Worm (Caenorhabditis elegans) whole organism, L4 larva: ENCODE data around the gene Y47D7A.17.

Source experiments
- D1046.2 ChIP-seq: fragments of 200-800 bp; sonication (Bioruptor generic); IDR thresholded peaks from 2 replicates; pipeline ENCODE4 v1.3.6; 2022; ENCODE audit warnings: missing genetic modification characterization, missing compliant biosample characterization
- F10B5.3 ChIP-seq: sonication (generic microtip); optimal IDR thresholded peaks from 2 replicates; lab custom pipeline; 2016; ENCODE audit warnings: mild to moderate bottlenecking, missing genetic modification characterization, missing compliant biosample characterization
- F37D6.2 ChIP-seq: sonication (generic microtip); optimal IDR thresholded peaks from 2 replicates; lab custom pipeline; 2016; ENCODE audit warnings: mild to moderate bottlenecking, missing genetic modification characterization, missing compliant biosample characterization
- R02D3.7 ChIP-seq: fragments of 150-350 bp; sonication (generic microtip); optimal IDR thresholded peaks from 3 replicates; lab custom pipeline; 2014; ENCODE audit warnings: missing biosample characterization, missing genetic modification characterization
- ZK337.2 ChIP-seq: fragments of 200-800 bp; sonication (Bioruptor generic); IDR thresholded peaks from 2 replicates; pipeline ENCODE4 v1.3.6; 2022; ENCODE audit warnings: missing genetic modification reagents, missing genetic modification characterization, missing compliant biosample characterization
- aly-2 ChIP-seq: sonication (generic microtip); optimal IDR thresholded peaks from 2 replicates; lab custom pipeline; 2018; ENCODE audit warnings: missing biosample characterization, missing genetic modification characterization
- arid-1 ChIP-seq: fragments of 200-800 bp; sonication (Bioruptor generic); conservative IDR thresholded peaks from 2 replicates; pipeline ENCODE4 v1.3.6; 2022; ENCODE audit warnings: missing genetic modification reagents, missing genetic modification characterization, missing compliant biosample characterization
- ceh-20 ChIP-seq: fragments of 200-800 bp; sonication (Bioruptor generic); IDR thresholded peaks from 2 replicates; pipeline ENCODE4 v1.3.6; 2022; ENCODE audit warnings: missing genetic modification reagents, missing genetic modification characterization, missing compliant biosample characterization
- ceh-32 ChIP-seq: sonication (generic microtip); optimal IDR thresholded peaks from 2 replicates; lab custom pipeline; 2016; ENCODE audit warnings: mild to moderate bottlenecking, missing genetic modification characterization, missing compliant biosample characterization; ENCODE audit not compliant: poor library complexity
- ceh-44 ChIP-seq: fragments of 200-800 bp; sonication (Bioruptor generic); IDR thresholded peaks from 2 replicates; pipeline ENCODE4 v1.3.6; 2022; ENCODE audit warnings: missing genetic modification reagents, missing genetic modification characterization, missing compliant biosample characterization
- daf-12 ChIP-seq: fragments of 150-350 bp; optimal IDR thresholded peaks from 2 replicates; lab custom pipeline; 2014; ENCODE audit warnings: missing biosample characterization, missing genetic modification reagents, missing genetic modification characterization
- daf-19 ChIP-seq: fragments of 200-800 bp; sonication (Bioruptor generic); conservative IDR thresholded peaks from 2 replicates; pipeline ENCODE4 v1.3.6; 2022; ENCODE audit warnings: missing genetic modification characterization, missing compliant biosample characterization
- daf-8 ChIP-seq: fragments of 200-800 bp; sonication (Bioruptor generic); IDR thresholded peaks from 2 replicates; pipeline ENCODE4 v1.3.6; 2022; ENCODE audit warnings: missing genetic modification characterization, missing compliant biosample characterization
- dmd-8 ChIP-seq: fragments of 200-800 bp; sonication (Bioruptor generic); IDR thresholded peaks from 2 replicates; pipeline ENCODE4 v1.3.6; 2022; ENCODE audit warnings: missing genetic modification characterization, missing compliant biosample characterization
- dve-1 ChIP-seq: sonication (generic microtip); optimal IDR thresholded peaks from 2 replicates; lab custom pipeline; 2017; ENCODE audit warnings: antibody characterized with exemption, mild to moderate bottlenecking, missing genetic modification characterization, missing compliant biosample characterization; ENCODE audit not compliant: insufficient read depth
- hif-1 ChIP-seq, 2 experiments: sonication (generic microtip); optimal IDR thresholded peaks; 2 replicates each; lab custom pipeline; 2016 to 2017; ENCODE audit warnings: missing compliant biosample characterization in 2 of 2, missing genetic modification characterization in 2 of 2, missing genetic modification reagents in 2 of 2, missing genotype in 2 of 2, mild to moderate bottlenecking in 1 of 2
- hlh-30 ChIP-seq: sonication (generic microtip); optimal IDR thresholded peaks from 2 replicates; lab custom pipeline; 2017; ENCODE audit warnings: antibody characterized with exemption, mild to moderate bottlenecking, missing genetic modification characterization, missing compliant biosample characterization; ENCODE audit not compliant: insufficient read depth
- hmg-1.1 ChIP-seq: fragments of 200-800 bp; sonication (Bioruptor generic); IDR thresholded peaks from 2 replicates; pipeline ENCODE4 v1.3.6; 2022; ENCODE audit warnings: missing genetic modification reagents, missing genetic modification characterization, missing compliant biosample characterization
- jun-1 ChIP-seq: fragments of 150-350 bp; optimal IDR thresholded peaks from 2 replicates; lab custom pipeline; 2014; ENCODE audit warnings: missing biosample characterization, missing genetic modification reagents, missing genetic modification characterization
- mep-1 ChIP-seq: fragments of 150-350 bp; sonication (generic microtip); optimal IDR thresholded peaks from 3 replicates; lab custom pipeline; 2014; ENCODE audit warnings: missing biosample characterization, missing genetic modification characterization
- nhr-11 ChIP-seq: fragments of 150-350 bp; optimal IDR thresholded peaks from 2 replicates; lab custom pipeline; 2014; ENCODE audit warnings: missing biosample characterization, missing genetic modification characterization
- nhr-237 ChIP-seq: sonication (generic microtip); optimal IDR thresholded peaks from 2 replicates; lab custom pipeline; 2017; ENCODE audit warnings: missing biosample characterization, missing genetic modification characterization
- nhr-25 ChIP-seq: sonication (generic microtip); optimal IDR thresholded peaks from 2 replicates; lab custom pipeline; 2017; ENCODE audit warnings: missing genetic modification characterization, mild to moderate bottlenecking, missing compliant biosample characterization, antibody characterized with exemption, moderate library complexity, borderline replicate concordance; ENCODE audit not compliant: insufficient read depth
- nhr-41 ChIP-seq: fragments of 200-800 bp; sonication (Bioruptor generic); IDR thresholded peaks from 2 replicates; pipeline ENCODE4 v1.3.6; 2022; ENCODE audit warnings: missing genetic modification reagents, missing genetic modification characterization, missing compliant biosample characterization
- pqm-1 ChIP-seq: sonication (generic microtip); optimal IDR thresholded peaks from 2 replicates; lab custom pipeline; 2017; ENCODE audit warnings: missing biosample characterization, missing genetic modification characterization
- set-16 ChIP-seq: fragments of 200-800 bp; sonication (Bioruptor generic); IDR thresholded peaks from 2 replicates; pipeline ENCODE4 v1.3.6; 2022; ENCODE audit warnings: missing genetic modification reagents, missing genetic modification characterization, missing compliant biosample characterization
- snpc-4 ChIP-seq: fragments of 150-350 bp; optimal IDR thresholded peaks from 2 replicates; lab custom pipeline; 2014; ENCODE audit warnings: missing biosample characterization, missing genetic modification characterization
- tag-97 ChIP-seq: fragments of 200-800 bp; sonication (Bioruptor generic); IDR thresholded peaks from 2 replicates; pipeline ENCODE4 v1.3.6; 2022; ENCODE audit warnings: missing genetic modification characterization, missing compliant biosample characterization
- tra-1 ChIP-seq: fragments of 200-800 bp; sonication (Bioruptor generic); IDR thresholded peaks from 2 replicates; pipeline ENCODE4 v1.3.6; 2022; ENCODE audit warnings: missing genetic modification reagents, missing genetic modification characterization, missing compliant biosample characterization
- unc-130 ChIP-seq: sonication (generic microtip); optimal IDR thresholded peaks from 2 replicates; lab custom pipeline; 2016; ENCODE audit warnings: missing genetic modification reagents, missing genetic modification characterization, missing compliant biosample characterization
- zag-1 ChIP-seq: fragments of 150-350 bp; optimal IDR thresholded peaks from 2 replicates; lab custom pipeline; 2014; ENCODE audit warnings: missing biosample characterization, missing genetic modification characterization
- zfp-3 ChIP-seq: fragments of 200-800 bp; sonication (Bioruptor generic); conservative IDR thresholded peaks from 2 replicates; pipeline ENCODE4 v1.3.6; 2022; ENCODE audit warnings: missing genetic modification reagents, missing genetic modification characterization, missing compliant biosample characterization
- zip-11 ChIP-seq: fragments of 200-800 bp; sonication (Bioruptor generic); IDR thresholded peaks from 2 replicates; pipeline ENCODE4 v1.3.6; 2022; ENCODE audit warnings: missing genetic modification characterization, missing compliant biosample characterization
- ztf-7 ChIP-seq: fragments of 150-350 bp; optimal IDR thresholded peaks from 2 replicates; lab custom pipeline; 2014; ENCODE audit warnings: missing biosample characterization, missing genetic modification characterization

Y47D7A.17 gene

DNA sequence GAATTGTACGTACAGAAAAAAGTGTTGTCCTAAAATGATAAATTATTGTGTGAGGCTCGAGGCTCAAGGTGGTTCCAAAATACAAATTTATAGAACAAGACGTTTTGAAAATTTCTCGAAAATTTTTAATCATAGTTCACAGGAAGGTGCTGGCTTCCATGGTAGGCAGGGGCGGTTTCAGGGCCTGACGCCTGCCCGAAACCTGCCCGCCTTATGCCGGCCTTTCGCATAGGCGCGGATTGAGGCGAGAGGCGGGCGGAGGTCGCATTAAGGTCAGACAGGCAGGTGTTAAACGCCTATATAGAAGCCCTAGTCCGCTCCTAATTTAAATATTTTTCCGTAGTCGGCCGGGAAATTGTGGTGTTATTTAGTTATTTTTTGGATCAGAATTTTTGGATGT is 11.5 kb upstream of the Y47D7A.17 start:
- TF ChIP-seq ztf-7 (no peak), set-16 (GFP tag; lab: Robert Waterston, UW) (peak; percentile 63; the same call in 1 of the 2 replicates)

DNA sequence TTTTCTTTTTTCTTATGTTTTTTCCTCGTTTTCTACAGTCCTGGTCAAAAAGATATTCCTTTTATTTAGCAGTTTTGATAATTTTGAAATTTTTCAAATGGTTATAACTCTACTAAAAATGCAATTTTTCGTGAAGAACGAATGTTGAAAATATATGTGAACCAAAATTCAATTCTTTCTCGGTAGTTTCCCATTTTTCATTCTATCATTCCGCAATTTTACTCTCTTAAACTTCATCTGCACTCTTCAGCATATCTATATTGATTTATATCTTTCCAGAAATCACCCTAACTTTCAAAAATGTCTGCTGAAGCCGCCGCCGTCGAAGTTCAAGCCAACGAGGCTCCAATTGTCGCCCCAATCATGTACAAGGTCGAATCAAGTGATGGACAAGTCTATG is 10.5 kb upstream of the Y47D7A.17 start, which contains the start of gene skr-7:
skr-7 (plus strand) TSS at position 301 of the 400 bp plus-strand sequence.
- no peak for TF ChIP-seq aly-2 (tag; lab: Kevin White, UChicago)
- no peak for TF ChIP-seq daf-8
- TF ChIP-seq dve-1 (tag; lab: Kevin White, UChicago), result no peak
- TF ChIP-seq hif-1 (tag; optimal IDR thresholded peaks at IDR 0.05; lab: Kevin White, UChicago), result no peak
- TF ChIP-seq zfp-3 (GFP tag; lab: Robert Waterston, UW), result no peak
- no peak for TF ChIP-seq dmd-8 (GFP tag; lab: Robert Waterston, UW)
- no peak for TF ChIP-seq tra-1 (GFP tag; lab: Robert Waterston, UW)

DNA sequence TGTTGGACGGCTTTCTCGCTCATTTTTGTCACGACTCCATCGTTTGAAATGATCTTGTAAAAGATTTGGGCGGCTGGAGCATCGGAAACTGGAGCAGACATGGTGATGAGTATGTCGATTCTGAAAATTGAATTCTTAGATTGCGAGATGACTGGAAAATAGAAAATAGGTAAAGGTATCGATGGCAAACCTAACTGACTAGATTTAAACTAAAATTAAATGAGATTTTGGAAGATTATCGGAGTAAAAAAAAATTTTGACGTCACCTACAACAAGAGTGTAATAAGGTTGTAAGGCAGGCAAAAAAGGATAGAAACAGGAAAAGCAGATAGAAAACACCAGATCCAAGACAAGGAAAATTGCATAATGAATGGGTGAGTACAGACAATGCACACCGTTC is 9.9 kb upstream of the Y47D7A.17 start, which contains the start of gene skr-14:
skr-14 (minus strand) TSS at position 101 of the 400 bp plus-strand sequence.
- TF ChIP-seq nhr-41 (GFP tag; lab: Robert Waterston, UW) (no peak), nhr-11 (tag; lab: Kevin White, UChicago) (no peak), mep-1 (tag; lab: Kevin White, UChicago) (no peak), zag-1 (tag; lab: Kevin White, UChicago) (no peak), F10B5.3 (tag; lab: Kevin White, UChicago) (no peak), ceh-32 (tag; lab: Kevin White, UChicago) (no peak), hmg-1.1 (GFP tag; lab: Robert Waterston, UW) (no peak), zip-11 (GFP tag; lab: Robert Waterston, UW) (no peak), D1046.2 (no peak)

DNA sequence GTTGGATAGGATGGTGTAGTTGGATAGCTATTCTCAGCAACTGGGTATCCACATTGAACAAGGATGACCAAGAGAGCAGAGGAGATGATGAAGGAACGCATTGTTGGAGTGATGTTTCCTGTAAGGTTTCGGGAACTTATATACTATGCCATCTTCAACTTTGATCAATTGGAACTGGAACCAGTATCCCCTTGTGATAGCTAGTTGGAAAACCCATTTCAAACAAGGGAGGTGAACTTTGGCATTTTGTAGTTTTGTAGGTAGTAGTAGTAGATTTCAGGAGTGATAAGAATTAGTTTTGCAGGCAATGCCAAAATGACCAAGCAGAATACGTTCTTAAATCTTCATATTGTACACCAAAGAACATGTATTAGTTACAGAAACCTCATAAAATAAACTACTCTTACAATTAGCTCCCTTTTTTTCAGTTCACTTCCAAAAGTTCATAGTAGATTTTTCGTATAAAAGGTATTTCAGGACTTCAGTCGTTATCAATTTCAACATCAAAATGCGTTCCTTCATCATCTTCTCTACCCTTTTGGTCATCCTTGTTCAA is 8.2 kb upstream of the Y47D7A.17 start, which contains the start of the genes Y47D7A.7 and Y47D7A.2:
Y47D7A.7 (minus strand) TSS at position 101 of the 556 bp plus-strand sequence.
Y47D7A.2 (plus strand) TSS at position 506 of the 556 bp plus-strand sequence.
- TF ChIP-seq pqm-1 (tag; lab: Kevin White, UChicago) (no peak), jun-1 (tag; lab: Kevin White, UChicago) (no peak), nhr-237 (no peak), arid-1 (GFP tag; lab: Robert Waterston, UW) (no peak), ZK337.2 (GFP tag; lab: Robert Waterston, UW) (no peak), hif-1 (tag; optimal IDR thresholded peaks at IDR 0.05; lab: Kevin White, UChicago) (no peak), daf-19 (GFP tag; lab: Robert Waterston, UW) (no peak), dve-1 (tag; lab: Kevin White, UChicago) (no peak), daf-12 (tag; lab: Kevin White, UChicago) (no peak), F37D6.2 (no peak), nhr-25 (tag; lab: Kevin White, UChicago) (no peak), R02D3.7 (tag; lab: Kevin White, UChicago) (no peak), ceh-32 (tag; lab: Kevin White, UChicago) (no peak)

DNA sequence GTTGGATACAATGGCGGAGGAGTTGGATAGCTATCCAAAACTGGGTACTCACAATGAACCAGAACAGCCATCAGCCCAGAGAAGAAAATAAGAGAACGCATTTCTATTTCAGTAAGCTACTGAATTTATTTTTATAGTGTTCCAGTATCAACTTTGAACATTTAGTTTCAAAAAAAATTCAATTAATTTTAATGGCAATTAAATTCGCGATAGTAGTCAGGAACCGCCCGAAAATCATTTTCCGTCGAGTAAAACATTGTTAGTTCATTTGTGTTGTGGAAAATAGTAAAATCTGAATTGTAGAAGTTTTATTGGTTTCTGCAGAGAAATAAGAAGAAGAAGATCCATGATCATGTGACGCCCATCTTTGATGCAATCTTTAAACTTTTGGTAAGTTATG is 6.5 kb upstream of the Y47D7A.17 start, which contains the start of gene Y47D7A.6:
Y47D7A.6 (minus strand) TSS at position 101 of the 400 bp plus-strand sequence.
- TF ChIP-seq hlh-30 (tag; lab: Kevin White, UChicago), result no peak
- TF ChIP-seq ceh-20, result no peak
- TF ChIP-seq tag-97, result no peak
- TF ChIP-seq tra-1 (GFP tag; lab: Robert Waterston, UW), result no peak
- no peak for TF ChIP-seq zag-1 (tag; lab: Kevin White, UChicago)
- TF ChIP-seq snpc-4 (tag; lab: Kevin White, UChicago), result no peak
- no peak for TF ChIP-seq ceh-44
- TF ChIP-seq unc-130, result no peak
- TF ChIP-seq F37D6.2, result no peak
